Fruit fly (Drosophila melanogaster) S2 (cell line): Measurements from ENCODE around the gene Pfdn2.
A peak's percentile ranks its signal among the peaks of the same experiment; 100 is the strongest.

Experiments
- CG8478 ChIP-seq: fragments of >200 bp; optimal IDR thresholded peaks from 2 replicates; lab custom pipeline; 2018
- CTCF ChIP-seq, 2 experiments: fragments of >200 bp; optimal IDR thresholded peaks; 2 replicates each; lab custom pipeline; 2018

The Pfdn2 gene

DNA sequence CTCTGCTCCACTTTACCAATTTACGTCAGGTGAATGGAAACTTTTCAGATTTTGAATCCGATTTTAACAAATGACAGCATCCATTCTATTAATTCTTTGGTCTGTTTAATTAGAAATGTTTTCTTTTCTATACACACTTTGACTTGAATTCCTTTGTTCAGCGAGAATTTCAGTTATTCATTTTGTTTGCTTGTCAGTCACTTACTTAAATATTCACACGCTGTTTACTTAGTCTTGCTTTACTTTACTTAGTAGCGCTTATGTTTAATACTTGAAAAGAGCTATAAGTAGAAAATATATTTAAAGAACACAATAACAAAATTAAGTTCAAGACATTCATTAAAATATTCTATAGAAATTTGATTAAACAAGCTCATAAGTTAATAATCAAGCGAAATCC is 33.2 kb upstream of the Pfdn2 start, which contains the start of gene CG32073:
CG32073 (minus strand) TSS at position 151 of the 400 bp plus-strand sequence.
- TF ChIP-seq CG8478 = no peak
- TF ChIP-seq CTCF (optimal IDR thresholded peaks at IDR 0.05; lab: Kevin White, UChicago) = no peak

DNA sequence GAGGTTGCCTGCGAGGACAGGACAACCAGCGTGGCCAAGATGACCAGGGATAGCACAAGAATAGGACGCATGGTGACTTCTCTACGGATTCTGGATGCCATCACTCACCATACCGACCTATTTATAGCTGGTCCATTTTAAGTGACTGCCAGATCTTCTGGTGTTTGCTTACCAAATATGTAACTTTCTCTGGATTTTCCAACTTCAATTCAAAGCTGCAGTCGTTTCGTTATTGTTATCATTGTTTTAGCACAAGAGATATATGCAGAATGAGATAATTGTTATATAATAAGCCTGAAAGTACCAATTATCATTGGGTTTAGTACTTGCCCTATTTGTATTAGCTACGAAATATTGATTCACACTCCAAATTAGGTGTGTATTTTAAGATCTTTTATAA is 29.6 kb upstream of the Pfdn2 start, which contains the start of gene CG32071:
CG32071 (minus strand) TSS at position 101 of the 400 bp plus-strand sequence.
- TF ChIP-seq CTCF (optimal IDR thresholded peaks at IDR 0.05; lab: Kevin White, UChicago) = no peak
- no peak for TF ChIP-seq CG8478

DNA sequence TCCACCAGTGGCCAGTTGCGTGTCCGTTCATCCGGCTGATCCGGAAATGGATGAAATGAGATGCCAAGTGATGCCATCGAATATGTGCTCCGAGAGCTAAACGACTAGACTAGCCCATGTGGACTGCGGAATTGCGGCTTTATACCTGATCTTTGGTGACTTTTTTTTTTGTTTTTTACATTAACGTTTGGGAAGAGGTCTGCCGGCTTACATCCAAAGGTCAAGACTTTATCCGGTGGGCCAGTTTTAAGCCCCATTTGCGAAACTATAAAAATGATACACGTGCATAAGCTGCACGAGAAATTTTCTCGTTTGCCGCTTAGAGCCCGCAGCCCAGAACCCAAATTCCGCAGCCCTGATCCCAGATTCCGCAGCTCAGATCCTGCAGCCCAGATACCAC is 28.7 kb upstream of the Pfdn2 start, which contains the start of gene Elo68alpha:
Elo68alpha (minus strand) TSS at position 101 of the 400 bp plus-strand sequence.
- TF ChIP-seq CG8478 = no peak
- TF ChIP-seq CTCF (optimal IDR thresholded peaks at IDR 0.05; lab: Kevin White, UChicago) = no peak

DNA sequence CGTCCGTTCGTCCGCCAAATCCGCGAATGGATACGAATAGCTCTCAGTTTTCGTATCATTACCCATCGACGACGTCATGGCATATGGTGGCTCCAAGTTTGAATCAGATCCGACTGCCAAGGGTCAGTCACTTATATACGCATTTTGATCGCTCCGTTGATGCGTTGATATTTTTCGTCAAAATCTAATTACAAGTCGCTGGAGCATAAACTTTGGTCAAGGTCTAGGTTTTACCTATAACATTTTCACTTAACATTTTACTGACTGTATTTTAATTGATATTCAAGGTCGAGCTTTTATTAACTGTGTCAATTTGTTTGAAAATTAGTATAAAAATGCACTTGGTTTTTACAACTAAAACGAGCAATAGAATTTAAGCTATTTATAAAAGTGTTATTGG is 27.4 kb upstream of the Pfdn2 start, which contains the start of gene Elo68beta:
Elo68beta (minus strand) TSS at position 101 of the 400 bp plus-strand sequence.
- no peak for TF ChIP-seq CG8478
- no peak for TF ChIP-seq CTCF (optimal IDR thresholded peaks at IDR 0.05; lab: Kevin White, UChicago)

DNA sequence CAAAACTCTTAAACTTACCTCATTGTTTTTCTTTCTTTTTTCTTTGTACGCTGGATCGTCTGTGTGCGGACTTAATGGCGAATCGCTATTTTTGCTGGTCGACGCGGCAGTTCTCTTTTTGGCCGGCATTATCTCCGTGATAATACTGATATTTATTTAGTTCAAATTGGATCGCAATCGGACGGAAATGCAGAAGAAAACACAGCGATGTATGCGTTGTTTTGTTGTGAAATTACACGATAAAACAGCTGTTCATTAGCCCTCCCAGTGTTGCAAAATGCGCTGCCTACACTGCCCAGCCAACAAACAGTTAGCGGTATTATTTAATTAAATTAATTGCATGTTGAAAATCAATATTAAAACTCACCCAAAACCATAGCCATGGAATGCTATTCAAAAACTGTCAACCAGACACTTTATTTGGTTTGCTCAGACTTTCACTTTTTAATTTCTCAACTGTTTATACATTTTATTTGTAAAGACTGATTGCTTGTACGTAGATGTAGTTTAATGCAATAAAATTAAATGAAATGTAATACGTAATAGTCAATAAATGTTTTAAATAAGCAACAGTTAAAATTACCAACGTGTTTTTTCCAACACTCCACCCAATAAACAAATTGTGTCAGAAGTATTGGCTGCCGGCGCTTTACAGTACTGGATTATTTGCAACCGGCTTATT is 23.9 kb upstream of the Pfdn2 start, which contains the start of the genes Irbp18 and APP-BP1:
Irbp18 (minus strand) TSS at position 205 of the 682 bp plus-strand sequence.
APP-BP1 (plus strand) TSS at position 431 of the 682 bp plus-strand sequence.
- TF ChIP-seq CG8478 (no peak), CTCF (optimal IDR thresholded peaks at IDR 0.05; lab: Kevin White, UChicago) (no peak)

DNA sequence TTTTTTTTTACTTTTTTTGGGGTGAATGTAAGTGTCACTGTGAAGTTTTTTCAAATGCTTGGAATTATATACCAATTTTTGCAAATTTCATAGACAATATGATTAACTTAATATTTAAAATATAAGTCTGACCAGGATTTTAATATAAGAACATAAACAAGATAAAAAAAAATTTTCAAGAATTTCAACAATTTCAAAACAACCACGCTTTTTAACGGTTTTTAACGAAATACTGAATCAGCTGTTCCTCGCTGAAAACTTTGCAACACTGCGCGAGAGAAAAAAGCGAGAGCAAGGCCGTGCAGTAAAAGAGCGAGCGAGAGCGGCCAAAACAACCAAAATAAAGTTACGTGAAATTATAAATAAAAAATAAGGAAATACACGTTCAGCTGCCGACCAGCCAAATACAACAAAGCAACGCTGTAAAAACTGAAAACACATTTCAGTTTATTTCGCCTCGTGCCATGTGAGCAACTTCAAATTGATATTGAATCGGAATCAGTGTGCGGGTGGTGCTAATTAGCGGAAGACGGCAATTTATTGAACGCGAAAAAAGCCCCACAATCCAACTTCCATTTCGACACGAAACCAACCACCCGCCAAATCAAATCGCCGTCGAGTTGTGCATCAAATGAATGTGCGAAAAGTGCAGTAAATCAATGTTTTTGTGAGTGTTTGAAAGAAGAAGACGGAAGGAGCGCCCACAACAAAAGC is 22.2 kb upstream of the Pfdn2 start, which contains the start of the genes CG46439, Iyd and CG33947:
CG46439 (minus strand) TSS at position 51 of the 714 bp plus-strand sequence.
Iyd (minus strand) TSS at position 51 of the 714 bp plus-strand sequence.
CG33947 (plus strand) TSS at position 302 of the 714 bp plus-strand sequence.
- TF ChIP-seq CTCF (optimal IDR thresholded peaks at IDR 0.05; lab: Kevin White, UChicago) = no peak
- TF ChIP-seq CG8478 = no peak

DNA sequence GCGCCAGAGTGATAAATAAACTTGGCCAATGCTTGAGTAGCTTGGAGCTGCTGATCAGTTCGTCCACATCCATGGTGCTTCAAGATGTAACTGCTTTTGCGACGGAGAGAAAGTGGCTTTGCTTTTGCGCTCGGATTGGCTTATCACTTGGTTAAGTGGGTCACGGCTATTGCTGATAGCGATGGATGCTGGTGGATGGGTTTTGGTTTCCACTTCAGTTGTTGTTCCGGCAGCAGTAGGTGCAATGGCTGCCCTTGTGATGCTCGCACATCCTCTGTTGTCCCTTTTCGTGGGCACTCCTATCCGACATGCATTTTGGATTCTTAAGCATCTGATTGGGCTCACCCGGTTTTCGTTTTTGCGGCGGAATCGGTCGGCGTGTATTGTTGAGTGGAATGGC is 20.1 kb upstream of the Pfdn2 start:
- TF ChIP-seq CG8478 (no peak), CTCF (optimal IDR thresholded peaks at IDR 0.05; lab: Kevin White, UChicago) (no peak)

dm6 chr3L:11093046-11093520 is 18.9 kb upstream of the Pfdn2 start, which contains the start of gene JIL-1:
Gene JIL-1, minus strand, starts transcription at chr3L:11093193.
- TF ChIP-seq CTCF (optimal IDR thresholded peaks at IDR 0.05; lab: Kevin White, UChicago) = peak in 1 of 2 experiments; percentile 2
- no peak for TF ChIP-seq CG8478

DNA sequence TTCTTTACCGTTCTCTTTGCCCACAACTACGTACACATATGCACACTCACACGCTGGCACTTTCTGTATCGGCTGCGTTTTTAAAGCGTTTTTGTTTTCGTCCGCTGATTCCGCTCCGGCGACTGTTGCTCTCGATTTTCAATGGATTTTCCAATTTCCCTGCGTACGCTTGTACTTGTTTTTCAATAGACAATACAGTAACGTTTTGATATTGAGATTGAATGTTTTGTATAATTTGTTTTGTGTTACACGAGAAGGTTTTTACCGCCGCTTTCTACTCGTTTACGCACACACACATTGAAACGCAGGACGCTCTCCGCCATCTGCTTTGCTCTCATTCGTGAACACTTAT is 18.4 kb upstream of the Pfdn2 start:
- no peak for TF ChIP-seq CG8478
- TF ChIP-seq CTCF (optimal IDR thresholded peaks at IDR 0.05; lab: Kevin White, UChicago) = no peak

- TF ChIP-seq CG8478 = no peak
- TF ChIP-seq CTCF (optimal IDR thresholded peaks at IDR 0.05; lab: Kevin White, UChicago) = no peak
Observed at dm6 chr3L:11091943-11092609, 17.9 kb upstream of the Pfdn2 start.

- TF ChIP-seq CTCF (optimal IDR thresholded peaks at IDR 0.05; lab: Kevin White, UChicago) (no peak), CG8478 (no peak)
Observed at dm6 chr3L:11089805-11090440, 15.7 kb upstream of the Pfdn2 start.

- TF ChIP-seq CG8478 (no peak), CTCF (optimal IDR thresholded peaks at IDR 0.05; lab: Kevin White, UChicago) (no peak)
Observed at dm6 chr3L:11085810-11086209, 11.6 kb upstream of the Pfdn2 start.

DNA sequence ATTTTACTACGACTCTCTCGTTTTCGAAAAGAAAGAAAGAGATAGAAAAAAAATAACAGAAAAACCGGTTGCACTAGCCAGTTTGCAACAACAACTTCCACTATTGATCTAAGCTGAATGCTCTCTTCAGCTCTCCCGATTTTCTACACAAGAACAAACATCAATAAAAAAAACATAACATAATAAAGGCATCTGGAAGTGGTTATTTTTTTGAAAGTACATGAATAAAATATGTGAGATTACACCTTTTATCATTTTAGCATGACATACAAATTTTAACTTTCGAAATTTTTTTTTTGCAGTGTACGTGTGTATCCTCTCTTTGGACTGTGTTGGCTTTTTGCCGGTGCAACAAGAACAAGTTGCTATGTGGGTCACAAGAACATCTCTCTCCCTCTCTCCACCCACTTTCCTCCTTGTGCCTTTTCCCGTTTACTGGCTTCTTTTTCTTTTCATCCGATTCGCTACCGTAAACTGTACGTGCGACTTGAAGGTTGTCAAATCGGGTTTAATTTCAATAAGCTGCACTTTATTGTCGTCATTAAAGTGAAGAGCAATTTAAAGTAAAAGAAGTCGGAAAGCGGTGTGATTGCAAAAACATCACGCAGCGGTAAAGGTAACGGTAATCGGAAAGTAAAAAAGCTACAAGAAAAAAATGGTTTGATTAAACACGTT is 10.5 kb upstream of the Pfdn2 start:
- TF ChIP-seq CTCF (optimal IDR thresholded peaks at IDR 0.05; lab: Kevin White, UChicago) (no peak), CG8478 (no peak)

DNA sequence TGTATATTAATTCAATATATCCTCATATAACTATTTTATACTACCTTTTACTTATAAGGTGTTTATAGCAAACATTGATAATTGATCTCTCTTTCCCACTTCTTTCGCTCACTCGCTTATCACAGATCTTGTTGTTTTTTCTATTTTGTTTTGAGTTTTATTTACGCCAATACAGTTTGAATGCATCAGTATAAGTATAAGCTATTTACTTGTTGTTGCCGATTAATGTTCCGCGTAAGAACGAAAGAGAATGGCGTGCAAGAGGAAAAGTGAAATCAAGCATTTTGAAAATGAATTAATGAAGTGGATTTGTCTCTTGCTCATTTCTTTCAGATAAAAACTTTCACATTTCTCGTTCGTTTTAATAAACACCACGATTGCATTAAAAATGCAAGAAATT is 9.4 kb upstream of the Pfdn2 start:
- TF ChIP-seq CTCF (optimal IDR thresholded peaks at IDR 0.05; lab: Kevin White, UChicago) (no peak), CG8478 (no peak)
